Fruit fly (Drosophila melanogaster) whole organism, embryonic: ENCODE data around the gene spirit.

Experiments
- B-H2 ChIP-seq: fragments of 200-800 bp; sonication (Bioruptor generic); optimal IDR thresholded peaks from 2 replicates; lab custom pipeline; 2018; ENCODE audit warnings: missing biosample characterization, mild to moderate bottlenecking, missing genetic modification characterization
- CG10267 ChIP-seq: fragments of 200-800 bp; sonication (Bioruptor generic); optimal IDR thresholded peaks from 2 replicates; lab custom pipeline; 2018; ENCODE audit warnings: missing biosample characterization, mild to moderate bottlenecking, missing genetic modification characterization, moderate library complexity
- CG11695 ChIP-seq: fragments of 200-800 bp; sonication (Bioruptor generic); IDR thresholded peaks from 3 replicates; pipeline ENCODE4 v1.3.6; 2022; ENCODE audit warnings: missing biosample characterization, missing genetic modification characterization
- CG12236 ChIP-seq: fragments of 200-800 bp; sonication (Bioruptor generic); optimal IDR thresholded peaks from 2 replicates; lab custom pipeline; 2016; ENCODE audit warnings: missing biosample characterization, missing genetic modification characterization
- CG1233 ChIP-seq: fragments of 200-800 bp; sonication (Bioruptor generic); optimal IDR thresholded peaks from 4 replicates; lab custom pipeline; 2018; ENCODE audit warnings: missing biosample characterization, mild to moderate bottlenecking, missing genetic modification characterization
- CG12769 ChIP-seq: fragments of 200-800 bp; sonication (Bioruptor generic); optimal IDR thresholded peaks from 2 replicates; lab custom pipeline; 2019; ENCODE audit warnings: missing biosample characterization, mild to moderate bottlenecking, missing genetic modification characterization, moderate library complexity
- CG14050 ChIP-seq: fragments of 200-800 bp; sonication (Bioruptor generic); IDR thresholded peaks from 3 replicates; pipeline ENCODE4 v1.3.6; 2022; ENCODE audit warnings: missing biosample characterization, missing genetic modification characterization
- CG15011 ChIP-seq: fragments of 200-800 bp; sonication (Bioruptor generic); optimal IDR thresholded peaks from 3 replicates; lab custom pipeline; 2018; ENCODE audit warnings: missing biosample characterization, mild to moderate bottlenecking, missing genetic modification characterization
- CG17186 ChIP-seq: fragments of 200-800 bp; sonication (Bioruptor generic); optimal IDR thresholded peaks from 3 replicates; lab custom pipeline; 2017; ENCODE audit warnings: missing biosample characterization, missing genetic modification reagents, missing genetic modification characterization
- CG17385 ChIP-seq: fragments of 200-800 bp; sonication (Bioruptor generic); optimal IDR thresholded peaks from 3 replicates; lab custom pipeline; 2018; ENCODE audit warnings: missing biosample characterization, mild to moderate bottlenecking, missing genetic modification characterization
- CG18262 ChIP-seq: fragments of 200-800 bp; optimal IDR thresholded peaks from 3 replicates; lab custom pipeline; 2019; ENCODE audit warnings: missing biosample characterization, mild to moderate bottlenecking, missing genetic modification characterization, moderate library complexity
- CG2199 ChIP-seq: fragments of 200-800 bp; sonication (Bioruptor generic); IDR thresholded peaks from 3 replicates; pipeline ENCODE4 v1.3.6; 2022; ENCODE audit warnings: missing biosample characterization, missing genetic modification characterization
- CG3065 ChIP-seq: fragments of 200-800 bp; sonication (Bioruptor generic); optimal IDR thresholded peaks from 2 replicates; lab custom pipeline; 2016; ENCODE audit warnings: missing biosample characterization, missing genetic modification characterization
- CG34422 ChIP-seq: fragments of 200-800 bp; sonication (Bioruptor generic); IDR thresholded peaks from 3 replicates; pipeline ENCODE4 v1.3.6; 2022; ENCODE audit warnings: missing biosample characterization, missing genetic modification characterization
- CG3838 ChIP-seq: fragments of 200-800 bp; sonication (Bioruptor generic); optimal IDR thresholded peaks from 3 replicates; lab custom pipeline; 2016; ENCODE audit warnings: missing biosample characterization, missing genetic modification characterization
- CG4707 ChIP-seq: fragments of 200-800 bp; sonication (Bioruptor generic); optimal IDR thresholded peaks from 2 replicates; lab custom pipeline; 2018; ENCODE audit warnings: missing biosample characterization, mild to moderate bottlenecking, missing genetic modification characterization, moderate library complexity
- CG6654 ChIP-seq: fragments of 200-800 bp; sonication (Bioruptor generic); optimal IDR thresholded peaks from 2 replicates; lab custom pipeline; 2017; ENCODE audit warnings: missing biosample characterization, mild to moderate bottlenecking, missing genetic modification characterization
- CG7839 ChIP-seq: fragments of 200-800 bp; sonication (Bioruptor generic); optimal IDR thresholded peaks from 3 replicates; lab custom pipeline; 2018; ENCODE audit warnings: missing biosample characterization, mild to moderate bottlenecking, missing genetic modification characterization, moderate library complexity
- CG8290 ChIP-seq, 3 experiments: fragments of 200-800 bp; sonication (Bioruptor generic); optimal IDR thresholded peaks; 2 replicates each; lab custom pipeline; 2016 to 2019; ENCODE audit warnings: missing biosample characterization in 3 of 3, missing genetic modification characterization in 3 of 3, mild to moderate bottlenecking in 2 of 3, moderate library complexity in 1 of 3
- CG9932 ChIP-seq: fragments of 200-800 bp; sonication (Bioruptor generic); IDR thresholded peaks from 2 replicates; pipeline ENCODE4 v1.3.6; 2022; ENCODE audit warnings: missing biosample characterization, missing genetic modification characterization
- Chrac-16 ChIP-seq: fragments of 200-800 bp; sonication (Bioruptor generic); optimal IDR thresholded peaks from 3 replicates; lab custom pipeline; 2016; ENCODE audit warnings: missing biosample characterization, missing genetic modification characterization
- CoRest ChIP-seq: fragments of 200-800 bp; sonication (Bioruptor generic); optimal IDR thresholded peaks from 3 replicates; lab custom pipeline; 2018; ENCODE audit warnings: missing biosample characterization, mild to moderate bottlenecking, missing genetic modification characterization, moderate library complexity
- H2.0 ChIP-seq: fragments of 200-800 bp; sonication (Bioruptor generic); IDR thresholded peaks from 2 replicates; pipeline ENCODE4 v1.3.6; 2022; ENCODE audit warnings: missing biosample characterization, missing genetic modification characterization
- Hand ChIP-seq: fragments of 200-800 bp; sonication (Bioruptor generic); optimal IDR thresholded peaks from 2 replicates; lab custom pipeline; 2017; ENCODE audit warnings: mild to moderate bottlenecking, missing biosample characterization, missing genetic modification reagents, missing genetic modification characterization
- HmgD ChIP-seq: fragments of 200-800 bp; sonication (Bioruptor generic); optimal IDR thresholded peaks from 3 replicates; lab custom pipeline; 2016; ENCODE audit warnings: missing biosample characterization, missing genetic modification characterization
- Hr51 ChIP-seq, 2 experiments: fragments of 200-800 bp; sonication (Bioruptor generic); optimal IDR thresholded peaks; 2 replicates in 1 of 2; 3 replicates in 1 of 2; lab custom pipeline; 2016 to 2018; ENCODE audit warnings: missing biosample characterization in 2 of 2, missing genetic modification characterization in 2 of 2, mild to moderate bottlenecking in 1 of 2, moderate library complexity in 1 of 2
- MTF-1 ChIP-seq: fragments of 200-800 bp; sonication (Bioruptor generic); optimal IDR thresholded peaks from 2 replicates; lab custom pipeline; 2018; ENCODE audit warnings: missing biosample characterization, mild to moderate bottlenecking, missing genetic modification characterization, borderline replicate concordance
- Max ChIP-seq: fragments of 200-800 bp; sonication (Bioruptor generic); optimal IDR thresholded peaks from 2 replicates; lab custom pipeline; 2016; ENCODE audit warnings: missing biosample characterization, mild to moderate bottlenecking, missing genetic modification characterization
- Med ChIP-seq: fragments of 200-800 bp; sonication (Bioruptor generic); peaks from one replicate; lab custom pipeline; 2016; ENCODE audit warnings: missing biosample characterization, missing genetic modification characterization, mild to moderate bottlenecking, inconsistent platforms, moderate library complexity
- Pdp1 ChIP-seq, 2 experiments: fragments of 200-800 bp; sonication (Bioruptor generic); optimal IDR thresholded peaks; 3 replicates each; lab custom pipeline; 2016; ENCODE audit warnings: missing biosample characterization in 2 of 2, missing genetic modification characterization in 2 of 2, mild to moderate bottlenecking in 1 of 2, moderate library complexity in 1 of 2
- Six4 ChIP-seq: fragments of 200-800 bp; sonication (Bioruptor generic); optimal IDR thresholded peaks from 2 replicates; lab custom pipeline; 2016; ENCODE audit warnings: missing biosample characterization, missing genetic modification characterization
- Stat92E ChIP-seq, 3 experiments: fragments of >200 bp in 2 of 3; fragments of 200-800 bp in 1 of 3; sonication (Bioruptor generic) in 1 of 3; optimal IDR thresholded peaks; 2 replicates each; lab custom pipeline; 2017 to 2019; ENCODE audit warnings: missing biosample characterization in 3 of 3, missing genetic modification characterization in 3 of 3, mild to moderate bottlenecking in 1 of 3, moderate library complexity in 1 of 3
- Trl ChIP-seq, 3 experiments: fragments of >200 bp in 2 of 3; fragments of 200-800 bp in 1 of 3; sonication (Bioruptor generic) in 1 of 3; optimal IDR thresholded peaks; 2 replicates in 1 of 3; 3 replicates in 2 of 3; lab custom pipeline; 2016 to 2017; ENCODE audit warnings: missing biosample characterization in 1 of 3, missing genetic modification characterization in 1 of 3
- abd-A ChIP-seq: fragments of 200-800 bp; sonication (Bioruptor generic); optimal IDR thresholded peaks from 3 replicates; lab custom pipeline; 2019; ENCODE audit warnings: missing biosample characterization, mild to moderate bottlenecking, missing genetic modification characterization, moderate library complexity
- chinmo ChIP-seq: fragments of 200-800 bp; sonication (Bioruptor generic); IDR thresholded peaks from 4 replicates; pipeline ENCODE4 v1.3.6; 2022; ENCODE audit warnings: missing biosample characterization, missing genetic modification characterization; ENCODE audit not compliant: partially characterized antibody
- ci ChIP-seq: fragments of 200-800 bp; sonication (Bioruptor generic); IDR thresholded peaks from 3 replicates; pipeline ENCODE4 v1.3.6; 2022; ENCODE audit warnings: missing biosample characterization, missing genetic modification characterization
- dan ChIP-seq: fragments of 200-800 bp; sonication (Bioruptor generic); IDR thresholded peaks from 2 replicates; pipeline ENCODE4 v1.3.6; 2022; ENCODE audit warnings: missing biosample characterization, missing genetic modification characterization
- fd96Cb ChIP-seq: fragments of 200-800 bp; sonication (Bioruptor generic); optimal IDR thresholded peaks from 2 replicates; lab custom pipeline; 2018; ENCODE audit warnings: missing biosample characterization, mild to moderate bottlenecking, missing genetic modification characterization, moderate library complexity
- ind ChIP-seq: fragments of 200-800 bp; sonication (Bioruptor generic); optimal IDR thresholded peaks from 3 replicates; lab custom pipeline; 2016; ENCODE audit warnings: missing biosample characterization, missing genetic modification characterization
- jigr1 ChIP-seq: fragments of 200-800 bp; sonication (Bioruptor generic); IDR thresholded peaks from 3 replicates; pipeline ENCODE4 v1.3.6; 2022; ENCODE audit warnings: missing biosample characterization, missing genetic modification characterization
- klu ChIP-seq: fragments of 200-800 bp; sonication (Bioruptor generic); IDR thresholded peaks from 2 replicates; pipeline ENCODE4 v1.3.6; 2022; ENCODE audit warnings: missing biosample characterization, missing genetic modification characterization
- kni ChIP-seq: fragments of 200-800 bp; sonication (Bioruptor generic); optimal IDR thresholded peaks from 3 replicates; lab custom pipeline; 2017; ENCODE audit warnings: mild to moderate bottlenecking, missing biosample characterization, missing genetic modification reagents, missing genetic modification characterization
- sna ChIP-seq: fragments of 200-800 bp; sonication (Bioruptor generic); IDR thresholded peaks from 2 replicates; pipeline ENCODE4 v1.3.6; 2022; ENCODE audit warnings: missing biosample characterization, missing genetic modification characterization; ENCODE audit not compliant: partially characterized antibody
- sr ChIP-seq: fragments of 200-800 bp; sonication (Bioruptor generic); IDR thresholded peaks from 3 replicates; pipeline ENCODE4 v1.3.6; 2022; ENCODE audit warnings: missing biosample characterization, missing genetic modification characterization
- tx ChIP-seq: fragments of 200-800 bp; sonication (Bioruptor generic); optimal IDR thresholded peaks from 2 replicates; lab custom pipeline; 2016; ENCODE audit warnings: missing biosample characterization, missing genetic modification characterization
- wor ChIP-seq: fragments of 200-800 bp; sonication (Bioruptor generic); IDR thresholded peaks from 2 replicates; pipeline ENCODE4 v1.3.6; 2022; ENCODE audit warnings: missing biosample characterization, missing genetic modification characterization
- z ChIP-seq: fragments of 200-800 bp; sonication (Bioruptor generic); IDR thresholded peaks from 3 replicates; pipeline ENCODE4 v1.3.6; 2022; ENCODE audit warnings: missing biosample characterization, missing genetic modification characterization
- zen2 ChIP-seq: fragments of 200-800 bp; sonication (Bioruptor generic); IDR thresholded peaks from 3 replicates; pipeline ENCODE4 v1.3.6; 2022; ENCODE audit warnings: missing biosample characterization, missing genetic modification characterization; ENCODE audit not compliant: partially characterized antibody
- zfh2 ChIP-seq: fragments of 200-800 bp; sonication (Bioruptor generic); optimal IDR thresholded peaks from 2 replicates; lab custom pipeline; 2016; ENCODE audit warnings: missing biosample characterization, missing genetic modification characterization

Gene spirit

dm6 chrX:8538182-8538581, 35.2 kb downstream of the spirit start (continued):
- no peak for TF ChIP-seq kni (GFP tag; lab: Kevin White, UChicago)
- peak; percentile 78 for TF ChIP-seq ci
- peak; percentile 50; the same call in 1 of the 3 replicates for TF ChIP-seq CG11695
- TF ChIP-seq B-H2 (GFP tag; lab: Kevin White, UChicago) = no peak
- TF ChIP-seq CoRest (tag; lab: Kevin White, UChicago) = peak; percentile 63
- TF ChIP-seq chinmo (GFP tag; lab: Robert Waterston, UW) = no peak
- TF ChIP-seq Med = peak; percentile 87
- TF ChIP-seq HmgD (GFP tag; lab: Kevin White, UChicago) = no peak
- TF ChIP-seq H2.0 (GFP tag; lab: Robert Waterston, UW) = peak; percentile 52
- TF ChIP-seq CG17186 (GFP tag; lab: Kevin White, UChicago) = no peak
- TF ChIP-seq wor (GFP tag; lab: Robert Waterston, UW) = peak; percentile 40; the same call in 1 of the 2 replicates
- TF ChIP-seq Stat92E (GFP tag; optimal IDR thresholded peaks at IDR 0.05; lab: Kevin White, UChicago) = no peak
- TF ChIP-seq MTF-1 (GFP tag; lab: Kevin White, UChicago) = no peak
- TF ChIP-seq CG6654 (GFP tag; lab: Kevin White, UChicago) = peak; percentile 27
- peak; percentile 45; the same call in 1 of the 3 replicates for TF ChIP-seq CG14050 (GFP tag; lab: Robert Waterston, UW)
- no peak for TF ChIP-seq CG12236
- no peak for TF ChIP-seq tx
- no peak for TF ChIP-seq sr (GFP tag; lab: Robert Waterston, UW)
- TF ChIP-seq CG34422 (GFP tag; lab: Robert Waterston, UW) = peak; percentile 73; the same call in 2 of the 3 replicates
- TF ChIP-seq fd96Cb (tag; lab: Kevin White, UChicago) = peak; percentile 70
- peak; percentile 61 for TF ChIP-seq Pdp1 (GFP tag; optimal IDR thresholded peaks at IDR 0.05; lab: Kevin White, UChicago)
- peak; percentile 61 for TF ChIP-seq CG10267 (tag; lab: Kevin White, UChicago)
- no peak for TF ChIP-seq zfh2 (GFP tag; lab: Kevin White, UChicago)
- TF ChIP-seq CG15011 = peak; percentile 13
- peak; percentile 68 for TF ChIP-seq CG18262 (tag; lab: Kevin White, UChicago)
- no peak for TF ChIP-seq jigr1 (GFP tag; lab: Robert Waterston, UW)
- no peak for TF ChIP-seq Hand
- no peak for TF ChIP-seq z
- peak; percentile 66 for TF ChIP-seq CG4707
- no peak for TF ChIP-seq abd-A (tag; lab: Kevin White, UChicago)
- no peak for TF ChIP-seq CG3838 (GFP tag; lab: Kevin White, UChicago)
- no peak for TF ChIP-seq zen2 (GFP tag; lab: Robert Waterston, UW)
- TF ChIP-seq Trl (optimal IDR thresholded peaks at IDR 0.05; lab: Kevin White, UChicago) = no peak
- TF ChIP-seq Trl (GFP tag; optimal IDR thresholded peaks at IDR 0.05; lab: Kevin White, UChicago) = peak; percentile 34
- TF ChIP-seq CG8290 (GFP tag; optimal IDR thresholded peaks at IDR 0.05; lab: Kevin White, UChicago) = peak; percentile 48
- TF ChIP-seq CG8290 (tag; optimal IDR thresholded peaks at IDR 0.05; lab: Kevin White, UChicago) = peak in 1 of 2 experiments; percentile 66
- peak; percentile 39 for TF ChIP-seq Six4 (GFP tag; lab: Kevin White, UChicago)
- TF ChIP-seq CG3065 (GFP tag; lab: Kevin White, UChicago) = no peak
- peak; percentile 2 to 65 for TF ChIP-seq Hr51 (GFP tag; optimal IDR thresholded peaks at IDR 0.05; lab: Kevin White, UChicago)
- no peak for TF ChIP-seq klu (GFP tag; lab: Robert Waterston, UW)
- TF ChIP-seq sna (GFP tag; lab: Robert Waterston, UW) = no peak
- peak; percentile 77 for TF ChIP-seq CG7839 (tag; lab: Kevin White, UChicago)
- peak; percentile 41 for TF ChIP-seq Chrac-16 (GFP tag; lab: Kevin White, UChicago)
- no peak for TF ChIP-seq CG2199
- no peak for TF ChIP-seq Max (GFP tag; lab: Kevin White, UChicago)
- peak; percentile 58 for TF ChIP-seq ind
- peak; percentile 74 for TF ChIP-seq CG12769 (tag; lab: Kevin White, UChicago)
- no peak for TF ChIP-seq dan (GFP tag; lab: Robert Waterston, UW)
- TF ChIP-seq CG17385 = peak; percentile 61
- TF ChIP-seq CG1233 (GFP tag; lab: Kevin White, UChicago) = peak; percentile 58
- TF ChIP-seq CG9932 = peak; percentile 40
